Fruit fly (Drosophila melanogaster): Measurements from ENCODE around the gene RhoGAP71E.

Gene RhoGAP71E

dm6 chr3L:15610109-15610508 lies 21.4 kb downstream of the RhoGAP71E start, which contains the start of gene CG7650 (continued):
- TF ChIP-seq ro (GFP tag; IDR thresholded peaks at IDR 0.05): no peak
- TF ChIP-seq gcm (GFP tag; optimal IDR thresholded peaks at IDR 0.05): no peak
- peak; percentile 81 for TF ChIP-seq hb (GFP tag; IDR thresholded peaks at IDR 0.05; ENCODE audit: partially characterized antibody)
- TF ChIP-seq CG8359 (GFP tag; optimal IDR thresholded peaks at IDR 0.05; ENCODE audit: borderline replicate concordance): no peak
- peak; percentile 93 for TF ChIP-seq Bgb (GFP tag; IDR thresholded peaks at IDR 0.05; ENCODE audit: partially characterized antibody)
- no peak for TF ChIP-seq pb (GFP tag; optimal IDR thresholded peaks at IDR 0.05)
- no peak for TF ChIP-seq Camta (GFP tag; optimal IDR thresholded peaks at IDR 0.05)
- peak; percentile 64 for TF ChIP-seq CG14710 (tag; optimal IDR thresholded peaks at IDR 0.05)
- TF ChIP-seq wor (GFP tag; IDR thresholded peaks at IDR 0.05): no peak
- TF ChIP-seq MESR4 (GFP tag; optimal IDR thresholded peaks at IDR 0.05): peak; percentile 87
- TF ChIP-seq en (GFP tag; optimal IDR thresholded peaks at IDR 0.05): no peak
- no peak for TF ChIP-seq Meics (GFP tag; optimal IDR thresholded peaks at IDR 0.05)
- TF ChIP-seq MTF-1 (GFP tag; optimal IDR thresholded peaks at IDR 0.05; ENCODE audit: borderline replicate concordance): no peak
- no peak for TF ChIP-seq mirr (GFP tag; optimal IDR thresholded peaks at IDR 0.05)
- TF ChIP-seq vvl (GFP tag; IDR thresholded peaks at IDR 0.05): peak; percentile 29; the same call in 1 of the 2 replicates
- no peak for TF ChIP-seq CG8388 (GFP tag; optimal IDR thresholded peaks at IDR 0.05)
- TF ChIP-seq CG9215 (GFP tag; IDR thresholded peaks at IDR 0.05): no peak
- TF ChIP-seq CG11560 (tag; IDR thresholded peaks at IDR 0.05): no peak
- TF ChIP-seq CG8089 (GFP tag; optimal IDR thresholded peaks at IDR 0.05): no peak
- TF ChIP-seq abd-A (tag; optimal IDR thresholded peaks at IDR 0.05): no peak
- no peak for TF ChIP-seq shn (GFP tag; optimal IDR thresholded peaks at IDR 0.05)
- TF ChIP-seq ci (GFP tag; IDR thresholded peaks at IDR 0.05): no peak
- no peak for TF ChIP-seq yki (optimal IDR thresholded peaks at IDR 0.05)
- TF ChIP-seq zfh1 (GFP tag; IDR thresholded peaks at IDR 0.05): no peak
- no peak for TF ChIP-seq tgo (GFP tag; IDR thresholded peaks at IDR 0.05)
- TF ChIP-seq wdn (GFP tag; IDR thresholded peaks at IDR 0.05): no peak
- TF ChIP-seq pfk (GFP tag; optimal IDR thresholded peaks at IDR 0.05): no peak
- no peak for TF ChIP-seq CG12236 (GFP tag; optimal IDR thresholded peaks at IDR 0.05)
- TF ChIP-seq CG3281 (GFP tag; optimal IDR thresholded peaks at IDR 0.05): no peak
- no peak for TF ChIP-seq CG32532 (GFP tag; IDR thresholded peaks at IDR 0.05)
- no peak for TF ChIP-seq slbo (GFP tag; IDR thresholded peaks at IDR 0.05)
- no peak for TF ChIP-seq GATAe (GFP tag; conservative IDR thresholded peaks at IDR 0.05)
- TF ChIP-seq bigmax (GFP tag; optimal IDR thresholded peaks at IDR 0.05): no peak
- TF ChIP-seq tap (tag; optimal IDR thresholded peaks at IDR 0.05): no peak
- no peak for TF ChIP-seq usp (GFP tag; optimal IDR thresholded peaks at IDR 0.05)
- no peak for TF ChIP-seq CG10543 (GFP tag; optimal IDR thresholded peaks at IDR 0.05)
- TF ChIP-seq ssp (GFP tag; IDR thresholded peaks at IDR 0.05): no peak
- TF ChIP-seq ato (GFP tag; IDR thresholded peaks at IDR 0.05; ENCODE audit: partially characterized antibody): peak; percentile 80
- TF ChIP-seq h (optimal IDR thresholded peaks at IDR 0.05): no peak
- TF ChIP-seq cwo (GFP tag; optimal IDR thresholded peaks at IDR 0.05): no peak
- TF ChIP-seq CG15479 (GFP tag; optimal IDR thresholded peaks at IDR 0.05): no peak
- no peak for TF ChIP-seq CG31441 (GFP tag; IDR thresholded peaks at IDR 0.05)
- no peak for TF ChIP-seq CG1529 (GFP tag; optimal IDR thresholded peaks at IDR 0.05)
- TF ChIP-seq CG1647 (GFP tag; optimal IDR thresholded peaks at IDR 0.05): no peak
- TF ChIP-seq Hr3 (GFP tag; optimal IDR thresholded peaks at IDR 0.05): no peak
- no peak for TF ChIP-seq CG14050 (GFP tag; IDR thresholded peaks at IDR 0.05)
- TF ChIP-seq stc (GFP tag; IDR thresholded peaks at IDR 0.05): no peak
- no peak for TF ChIP-seq CG3407 (GFP tag; optimal IDR thresholded peaks at IDR 0.05)
- no peak for TF ChIP-seq HmgD (GFP tag; optimal IDR thresholded peaks at IDR 0.05)
- no peak for TF ChIP-seq CG16863 (GFP tag; optimal IDR thresholded peaks at IDR 0.05)
- no peak for TF ChIP-seq btn (GFP tag; optimal IDR thresholded peaks at IDR 0.05)
- no peak for TF ChIP-seq Atf-2 (GFP tag; optimal IDR thresholded peaks at IDR 0.05)
- no peak for TF ChIP-seq CG4328 (GFP tag; optimal IDR thresholded peaks at IDR 0.05)

Data from whole organism, embryonic.